Worm (Caenorhabditis elegans) whole organism, L1 larva: ENCODE measurements around the gene nspb-4.
A peak's percentile ranks its signal among the peaks of the same experiment; 100 is the strongest.

ENCODE experiments used
- C04F5.9 ChIP-seq: sonication (generic microtip); optimal IDR thresholded peaks from 2 replicates; lab custom pipeline; 2016; ENCODE audit warnings: missing genetic modification characterization, missing compliant biosample characterization
- C16A3.4 ChIP-seq: fragments of 150-350 bp; optimal IDR thresholded peaks from 2 replicates; lab custom pipeline; 2014; ENCODE audit warnings: missing biosample characterization, missing genetic modification characterization
- C34B4.2 ChIP-seq: sonication (generic microtip); optimal IDR thresholded peaks from 2 replicates; lab custom pipeline; 2017; ENCODE audit warnings: mild to moderate bottlenecking, missing genetic modification characterization, missing compliant biosample characterization
- F16B12.6 ChIP-seq: fragments of 150-350 bp; optimal IDR thresholded peaks from 2 replicates; lab custom pipeline; 2014; ENCODE audit warnings: missing biosample characterization, missing genetic modification characterization
- Y116A8C.19 ChIP-seq: sonication (generic microtip); optimal IDR thresholded peaks from 2 replicates; lab custom pipeline; 2016; ENCODE audit warnings: missing compliant biosample characterization, missing genetic modification characterization, borderline replicate concordance
- aha-1 ChIP-seq: fragments of 150-350 bp; optimal IDR thresholded peaks from 2 replicates; lab custom pipeline; 2014; ENCODE audit warnings: missing biosample characterization, missing genetic modification characterization
- aly-2 ChIP-seq: fragments of 150-350 bp; optimal IDR thresholded peaks from 2 replicates; lab custom pipeline; 2014; ENCODE audit warnings: missing biosample characterization, missing genetic modification characterization
- ama-1 ChIP-seq: fragments of 150-350 bp; optimal IDR thresholded peaks from 2 replicates; lab custom pipeline; 2014
- blmp-1 ChIP-seq: fragments of 150-350 bp; optimal IDR thresholded peaks from 2 replicates; lab custom pipeline; 2014; ENCODE audit warnings: missing biosample characterization, missing genetic modification characterization
- ceh-63 ChIP-seq: fragments of 200-800 bp; sonication (Bioruptor generic); optimal IDR thresholded peaks from 2 replicates; lab custom pipeline; 2018; ENCODE audit warnings: mild to moderate bottlenecking, missing genetic modification characterization, missing compliant biosample characterization
- ceh-88 ChIP-seq: fragments of 200-800 bp; sonication (Bioruptor generic); IDR thresholded peaks from 2 replicates; pipeline ENCODE4 v1.3.6; 2022; ENCODE audit warnings: missing genetic modification characterization, missing compliant biosample characterization
- ceh-90 ChIP-seq: sonication (generic microtip); optimal IDR thresholded peaks from 2 replicates; lab custom pipeline; 2016; ENCODE audit warnings: missing genetic modification characterization, missing compliant biosample characterization
- ces-1 ChIP-seq: fragments of 150-350 bp; optimal IDR thresholded peaks from 2 replicates; lab custom pipeline; 2014; ENCODE audit warnings: missing biosample characterization, missing genetic modification reagents, missing genetic modification characterization
- egl-13 ChIP-seq: sonication (generic microtip); optimal IDR thresholded peaks from 2 replicates; lab custom pipeline; 2016; ENCODE audit warnings: missing genotype, missing genetic modification reagents, missing genetic modification characterization, missing compliant biosample characterization
- elt-2 ChIP-seq: sonication (generic microtip); optimal IDR thresholded peaks from 2 replicates; lab custom pipeline; 2016; ENCODE audit warnings: missing genetic modification characterization, mild to moderate bottlenecking, inconsistent platforms, missing compliant biosample characterization, missing genetic modification reagents
- elt-3 ChIP-seq, 6 experiments: fragments of 150-350 bp in 1 of 6; sonication (generic microtip); optimal IDR thresholded peaks; 2 replicates each; lab custom pipeline; 2017 to 2018; ENCODE audit warnings: missing biosample characterization in 6 of 6, missing genetic modification characterization in 6 of 6, inconsistent platforms in 1 of 6
- fos-1 ChIP-seq: fragments of 150-350 bp; optimal IDR thresholded peaks from 2 replicates; lab custom pipeline; 2014; ENCODE audit warnings: missing biosample characterization, missing genetic modification characterization
- hlh-17 ChIP-seq: fragments of 200-800 bp; sonication (Bioruptor generic); optimal IDR thresholded peaks from 2 replicates; lab custom pipeline; 2018; ENCODE audit warnings: missing genetic modification characterization, mild to moderate bottlenecking, missing compliant biosample characterization, moderate library complexity, borderline replicate concordance
- hlh-4 ChIP-seq: sonication (generic microtip); optimal IDR thresholded peaks from 2 replicates; lab custom pipeline; 2016; ENCODE audit warnings: mild to moderate bottlenecking, missing genetic modification characterization, missing compliant biosample characterization
- hpl-2 ChIP-seq: fragments of 150-350 bp; optimal IDR thresholded peaks from 2 replicates; lab custom pipeline; 2014; ENCODE audit warnings: missing biosample characterization, missing genetic modification reagents, missing genetic modification characterization
- isw-1 ChIP-seq: fragments of 200-800 bp; sonication (Bioruptor generic); IDR thresholded peaks from 2 replicates; pipeline ENCODE4 v1.3.6; 2022; ENCODE audit warnings: missing genetic modification characterization, missing compliant biosample characterization
- jun-1 ChIP-seq: fragments of 150-350 bp; optimal IDR thresholded peaks from 2 replicates; lab custom pipeline; 2014; ENCODE audit warnings: missing biosample characterization, missing genetic modification reagents, missing genetic modification characterization
- lin-13 ChIP-seq: fragments of 150-350 bp; optimal IDR thresholded peaks from 2 replicates; lab custom pipeline; 2014; ENCODE audit warnings: missing biosample characterization, missing genetic modification reagents, missing genetic modification characterization
- lin-14 ChIP-seq: fragments of 200-800 bp; sonication (Bioruptor generic); optimal IDR thresholded peaks from 2 replicates; lab custom pipeline; 2018; ENCODE audit warnings: mild to moderate bottlenecking, missing genetic modification characterization, moderate library complexity, missing compliant biosample characterization
- lin-15B ChIP-seq: fragments of 150-350 bp; sonication (generic microtip); optimal IDR thresholded peaks from 3 replicates; lab custom pipeline; 2014; ENCODE audit warnings: missing biosample characterization, missing genetic modification characterization
- lin-39 ChIP-seq: fragments of 150-350 bp; optimal IDR thresholded peaks from 2 replicates; lab custom pipeline; 2014; ENCODE audit warnings: missing biosample characterization, missing genetic modification reagents, missing genetic modification characterization
- lir-3 ChIP-seq: sonication (generic microtip); optimal IDR thresholded peaks from 2 replicates; lab custom pipeline; 2016; ENCODE audit warnings: mild to moderate bottlenecking, missing genetic modification characterization, moderate library complexity, missing compliant biosample characterization; ENCODE audit not compliant: poor library complexity
- lsy-2 ChIP-seq, 2 experiments: fragments of 150-350 bp; optimal IDR thresholded peaks; 2 replicates each; lab custom pipeline; 2014; ENCODE audit warnings: missing biosample characterization in 2 of 2, missing genetic modification characterization in 2 of 2
- mab-9 ChIP-seq: fragments of 200-800 bp; sonication (Bioruptor generic); IDR thresholded peaks from 2 replicates; pipeline ENCODE4 v1.3.6; 2022; ENCODE audit warnings: missing genetic modification reagents, missing genetic modification characterization, missing compliant biosample characterization
- mef-2 ChIP-seq: fragments of 150-350 bp; optimal IDR thresholded peaks from 2 replicates; lab custom pipeline; 2014; ENCODE audit warnings: missing biosample characterization, missing genetic modification characterization
- mep-1 ChIP-seq: fragments of 150-350 bp; optimal IDR thresholded peaks from 2 replicates; lab custom pipeline; 2014; ENCODE audit warnings: missing biosample characterization, missing genetic modification characterization
- nhr-28 ChIP-seq: fragments of 150-350 bp; optimal IDR thresholded peaks from 2 replicates; lab custom pipeline; 2014; ENCODE audit warnings: missing biosample characterization, missing genetic modification characterization
- nhr-76 ChIP-seq: sonication (generic microtip); optimal IDR thresholded peaks from 2 replicates; lab custom pipeline; 2017; ENCODE audit warnings: missing biosample characterization, missing genetic modification characterization
- nhr-77 ChIP-seq: fragments of 150-350 bp; optimal IDR thresholded peaks from 2 replicates; lab custom pipeline; 2014; ENCODE audit warnings: missing biosample characterization, missing genetic modification characterization
- nhr-84 ChIP-seq: sonication (generic microtip); optimal IDR thresholded peaks from 2 replicates; lab custom pipeline; 2017; ENCODE audit warnings: missing biosample characterization, missing genetic modification characterization
- nhr-90 ChIP-seq: sonication (generic microtip); optimal IDR thresholded peaks from 2 replicates; lab custom pipeline; 2016; ENCODE audit warnings: mild to moderate bottlenecking, missing genetic modification characterization, missing compliant biosample characterization; ENCODE audit not compliant: poor library complexity
- pag-3 ChIP-seq: sonication (generic microtip); optimal IDR thresholded peaks from 2 replicates; lab custom pipeline; 2017; ENCODE audit warnings: missing genetic modification characterization, mild to moderate bottlenecking, missing compliant biosample characterization, antibody characterized with exemption, borderline replicate concordance; ENCODE audit not compliant: insufficient read depth
- snpc-4 ChIP-seq: fragments of 150-350 bp; optimal IDR thresholded peaks from 2 replicates; lab custom pipeline; 2014; ENCODE audit warnings: missing biosample characterization, missing genetic modification characterization
- snu-23 ChIP-seq: sonication (generic microtip); optimal IDR thresholded peaks from 2 replicates; lab custom pipeline; 2016; ENCODE audit warnings: missing genetic modification characterization, missing compliant biosample characterization
- sptf-1 ChIP-seq: fragments of 150-350 bp; optimal IDR thresholded peaks from 2 replicates; lab custom pipeline; 2014; ENCODE audit warnings: missing biosample characterization, missing genetic modification characterization
- sup-37 ChIP-seq: fragments of 200-800 bp; sonication (Bioruptor generic); optimal IDR thresholded peaks from 2 replicates; lab custom pipeline; 2018; ENCODE audit warnings: mild to moderate bottlenecking, missing genetic modification characterization, missing compliant biosample characterization
- swsn-7 ChIP-seq: sonication (generic microtip); optimal IDR thresholded peaks from 2 replicates; lab custom pipeline; 2016; ENCODE audit warnings: missing genetic modification characterization, missing compliant biosample characterization
- tbx-2 ChIP-seq: sonication (generic microtip); optimal IDR thresholded peaks from 2 replicates; lab custom pipeline; 2016; ENCODE audit warnings: missing genetic modification characterization, missing compliant biosample characterization
- tlp-1 ChIP-seq: fragments of 150-350 bp; optimal IDR thresholded peaks from 2 replicates; lab custom pipeline; 2014; ENCODE audit warnings: missing biosample characterization, missing genetic modification characterization
- unc-30 ChIP-seq: sonication (generic microtip); optimal IDR thresholded peaks from 2 replicates; lab custom pipeline; 2017; ENCODE audit warnings: missing biosample characterization, missing genetic modification characterization
- unc-62 ChIP-seq: fragments of 150-350 bp; optimal IDR thresholded peaks from 2 replicates; lab custom pipeline; 2014; ENCODE audit warnings: missing biosample characterization, missing genetic modification reagents, missing genetic modification characterization
- unc-86 ChIP-seq: sonication (generic microtip); optimal IDR thresholded peaks from 2 replicates; lab custom pipeline; 2016; ENCODE audit warnings: missing genetic modification characterization, missing compliant biosample characterization
- unc-98 ChIP-seq: fragments of 200-800 bp; sonication (Bioruptor generic); IDR thresholded peaks from 2 replicates; pipeline ENCODE4 v1.3.6; 2022; ENCODE audit warnings: missing genetic modification characterization, missing compliant biosample characterization
- xbp-1 ChIP-seq: sonication (generic microtip); optimal IDR thresholded peaks from 2 replicates; lab custom pipeline; 2016; ENCODE audit warnings: missing genetic modification characterization, missing compliant biosample characterization
- zag-1 ChIP-seq: fragments of 150-350 bp; optimal IDR thresholded peaks from 2 replicates; lab custom pipeline; 2014; ENCODE audit warnings: missing biosample characterization, missing genetic modification characterization
- ztf-11 ChIP-seq, 2 experiments: sonication (generic microtip); optimal IDR thresholded peaks; 2 replicates each; lab custom pipeline; 2016 to 2017; ENCODE audit warnings: missing genetic modification characterization in 2 of 2, missing biosample characterization in 1 of 2, missing compliant biosample characterization in 1 of 2
- ztf-4 ChIP-seq: fragments of 150-350 bp; optimal IDR thresholded peaks from 2 replicates; lab custom pipeline; 2014; ENCODE audit warnings: missing biosample characterization, missing genetic modification characterization

The nspb-4 gene

DNA sequence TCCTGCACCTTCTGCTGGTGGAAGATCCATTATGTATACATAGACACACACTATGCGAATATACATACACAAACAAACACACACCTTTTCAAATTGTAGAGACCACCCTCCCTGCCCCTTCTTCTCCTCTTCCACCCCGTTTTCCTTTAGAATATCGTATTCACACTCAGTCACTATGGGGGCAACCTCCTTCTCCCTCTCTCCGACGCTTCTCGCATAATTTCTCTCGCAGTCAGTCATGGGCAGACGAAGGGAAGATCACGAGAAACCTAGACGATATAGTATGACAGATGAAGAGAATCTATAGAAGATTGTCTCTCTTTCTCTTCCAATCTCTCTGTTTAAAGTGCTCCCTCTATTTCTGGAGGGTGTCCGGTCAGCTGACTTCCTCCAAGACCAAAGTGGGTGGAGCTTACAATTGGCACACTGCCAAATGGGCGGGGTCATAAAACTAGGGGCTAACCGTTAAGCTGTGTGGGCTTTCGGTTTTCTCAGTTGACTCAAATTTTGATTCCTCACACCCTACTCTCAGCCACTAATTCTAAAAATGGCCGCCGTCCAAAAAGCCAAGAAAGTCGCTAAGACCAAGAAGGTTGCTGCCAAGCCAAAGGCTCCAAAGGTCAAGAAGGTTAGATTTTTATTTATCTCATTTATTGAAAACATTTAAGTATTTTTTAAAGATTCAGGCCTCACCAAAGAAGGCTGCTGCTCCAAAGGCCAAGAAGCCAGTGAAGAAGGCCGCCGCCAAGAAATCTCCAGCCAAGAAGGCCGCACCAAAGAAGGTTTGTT, 48.0 kb downstream of the nspb-4 start, which contains the start of gene hil-7 (continued):
- TF ChIP-seq C34B4.2 (tag; lab: Kevin White, UChicago) (no peak), unc-98 (0 out of 2 replicates have a peak, but pooled peaks have one; percentile 35), ceh-88 (GFP tag; lab: Robert Waterston, UW) (no peak), mep-1 (tag; lab: Kevin White, UChicago) (peak; percentile 90), nhr-84 (no peak), unc-86 (tag; lab: Kevin White, UChicago) (peak; percentile 90), ces-1 (no peak), elt-3 (tag; optimal IDR thresholded peaks at IDR 0.05; lab: Kevin White, UChicago) (no peak), unc-30 (tag; lab: Kevin White, UChicago) (no peak), aha-1 (no peak), tlp-1 (tag; lab: Kevin White, UChicago) (no peak), ceh-63 (GFP tag; lab: Kevin White, UChicago) (no peak), snpc-4 (peak; percentile 69), egl-13 (tag; lab: Kevin White, UChicago) (peak; percentile 44), hlh-17 (no peak), lsy-2 (tag; optimal IDR thresholded peaks at IDR 0.05; lab: Kevin White, UChicago) (peak; percentile 76 to 88), F16B12.6 (tag; lab: Kevin White, UChicago) (no peak), ztf-11 (tag; optimal IDR thresholded peaks at IDR 0.05; lab: Kevin White, UChicago) (peak in 1 of 2 experiments; percentile 75), elt-2 (tag; lab: Kevin White, UChicago) (no peak), lin-14 (GFP tag; lab: Kevin White, UChicago) (peak; percentile 93), swsn-7 (tag; lab: Kevin White, UChicago) (peak; percentile 76), sptf-1 (tag; lab: Kevin White, UChicago) (no peak), hlh-4 (tag; lab: Kevin White, UChicago) (no peak), tbx-2 (tag; lab: Kevin White, UChicago) (peak; percentile 88), aly-2 (tag; lab: Kevin White, UChicago) (no peak), pag-3 (tag; lab: Kevin White, UChicago) (no peak), ceh-90 (tag; lab: Kevin White, UChicago) (no peak), nhr-77 (no peak), snu-23 (GFP tag; lab: Kevin White, UChicago) (peak; percentile 77), lin-13 (GFP tag; lab: Kevin White, UChicago) (peak; percentile 77), lin-39 (tag; lab: Kevin White, UChicago) (no peak), ztf-4 (tag; lab: Kevin White, UChicago) (peak; percentile 40), zag-1 (no peak), sup-37 (no peak), mab-9 (GFP tag; lab: Robert Waterston, UW) (0 out of 2 replicates have a peak, but pooled peaks have one; percentile 28), Y116A8C.19 (no peak), hpl-2 (GFP tag; lab: Kevin White, UChicago) (no peak), jun-1 (tag; lab: Kevin White, UChicago) (peak; percentile 53), nhr-76 (tag; lab: Kevin White, UChicago) (no peak), blmp-1 (peak; percentile 83), isw-1 (peak; percentile 67), C04F5.9 (tag; lab: Kevin White, UChicago) (peak; percentile 2), C16A3.4 (peak; percentile 70), lin-15B (no peak), nhr-28 (tag; lab: Kevin White, UChicago) (no peak), xbp-1 (tag; lab: Kevin White, UChicago) (peak; percentile 55), lir-3 (tag; lab: Kevin White, UChicago) (peak; percentile 78), ama-1 (lab: Kevin White, UChicago) (no peak), fos-1 (tag; lab: Kevin White, UChicago) (peak; percentile 1), unc-62 (GFP tag; lab: Kevin White, UChicago) (no peak), mef-2 (peak; percentile 52), nhr-90 (peak; percentile 39)
